Fruit fly (Drosophila melanogaster) whole organism, embryonic: Measurements from ENCODE around the gene HP1c.

ENCODE experiments used
- C15 ChIP-seq: fragments of 200-800 bp; sonication (Bioruptor generic); IDR thresholded peaks from 3 replicates; pipeline ENCODE4 v1.3.6; 2022; ENCODE audit warnings: missing biosample characterization, missing genetic modification characterization
- CG10543 ChIP-seq: fragments of 200-800 bp; sonication (Bioruptor generic); optimal IDR thresholded peaks from 3 replicates; lab custom pipeline; 2017; ENCODE audit warnings: missing biosample characterization, mild to moderate bottlenecking, missing genetic modification characterization, moderate library complexity
- CG10565 ChIP-seq: fragments of 200-800 bp; sonication (Bioruptor generic); optimal IDR thresholded peaks from 3 replicates; lab custom pipeline; 2016; ENCODE audit warnings: missing biosample characterization, mild to moderate bottlenecking, missing genetic modification characterization
- CG12219 ChIP-seq: fragments of 200-800 bp; sonication (Bioruptor generic); optimal IDR thresholded peaks from 3 replicates; lab custom pipeline; 2018; ENCODE audit warnings: missing biosample characterization, mild to moderate bottlenecking, missing genetic modification characterization
- CG12744 ChIP-seq: fragments of 200-800 bp; sonication (Bioruptor generic); optimal IDR thresholded peaks from 2 replicates; lab custom pipeline; 2016; ENCODE audit warnings: missing biosample characterization, missing genetic modification characterization
- CG15269 ChIP-seq: fragments of 200-800 bp; sonication (Bioruptor generic); optimal IDR thresholded peaks from 2 replicates; lab custom pipeline; 2018; ENCODE audit warnings: missing biosample characterization, mild to moderate bottlenecking, missing genetic modification characterization, moderate library complexity
- CG16779 ChIP-seq: fragments of 200-800 bp; sonication (Bioruptor generic); IDR thresholded peaks from 2 replicates; pipeline ENCODE4 v1.3.6; 2022; ENCODE audit warnings: missing biosample characterization, missing genetic modification characterization
- CG18476 ChIP-seq: fragments of 200-800 bp; sonication (Bioruptor generic); optimal IDR thresholded peaks from 2 replicates; lab custom pipeline; 2016; ENCODE audit warnings: missing biosample characterization, mild to moderate bottlenecking, missing genetic modification characterization
- CG18599 ChIP-seq: fragments of 200-800 bp; sonication (Bioruptor generic); optimal IDR thresholded peaks from 3 replicates; lab custom pipeline; 2017; ENCODE audit warnings: missing biosample characterization, missing genetic modification characterization, mild to moderate bottlenecking, moderate library complexity, missing genetic modification reagents
- CG30403 ChIP-seq: fragments of 200-800 bp; sonication (Bioruptor generic); optimal IDR thresholded peaks from 3 replicates; lab custom pipeline; 2016; ENCODE audit warnings: missing biosample characterization, missing genetic modification characterization
- CG3407 ChIP-seq: fragments of 200-800 bp; sonication (Bioruptor generic); optimal IDR thresholded peaks from 2 replicates; lab custom pipeline; 2018; ENCODE audit warnings: missing biosample characterization, mild to moderate bottlenecking, missing genetic modification characterization
- CG42726 ChIP-seq: fragments of 200-800 bp; sonication (Bioruptor generic); IDR thresholded peaks from 2 replicates; pipeline ENCODE4 v1.3.6; 2022; ENCODE audit warnings: missing biosample characterization, missing genetic modification characterization; ENCODE audit not compliant: partially characterized antibody
- CG4404 ChIP-seq: fragments of 200-800 bp; sonication (Bioruptor generic); IDR thresholded peaks from 2 replicates; pipeline ENCODE4 v1.3.6; 2022; ENCODE audit warnings: missing biosample characterization, missing genetic modification characterization
- CG6654 ChIP-seq: fragments of 200-800 bp; sonication (Bioruptor generic); optimal IDR thresholded peaks from 2 replicates; lab custom pipeline; 2017; ENCODE audit warnings: missing biosample characterization, mild to moderate bottlenecking, missing genetic modification characterization
- CG6813 ChIP-seq: fragments of 200-800 bp; sonication (Bioruptor generic); optimal IDR thresholded peaks from 2 replicates; lab custom pipeline; 2017; ENCODE audit warnings: missing biosample characterization, missing genetic modification characterization, mild to moderate bottlenecking, moderate library complexity, missing genetic modification reagents
- CG7963 ChIP-seq: fragments of 200-800 bp; sonication (Bioruptor generic); IDR thresholded peaks from 3 replicates; pipeline ENCODE4 v1.3.6; 2022; ENCODE audit warnings: missing biosample characterization, missing genetic modification characterization; ENCODE audit not compliant: partially characterized antibody
- CG8944 ChIP-seq: fragments of 200-800 bp; sonication (Bioruptor generic); optimal IDR thresholded peaks from 3 replicates; lab custom pipeline; 2016; ENCODE audit warnings: missing biosample characterization, missing genetic modification characterization
- Chrac-16 ChIP-seq: fragments of 200-800 bp; sonication (Bioruptor generic); optimal IDR thresholded peaks from 3 replicates; lab custom pipeline; 2016; ENCODE audit warnings: missing biosample characterization, missing genetic modification characterization
- CoRest ChIP-seq: fragments of 200-800 bp; sonication (Bioruptor generic); optimal IDR thresholded peaks from 3 replicates; lab custom pipeline; 2018; ENCODE audit warnings: missing biosample characterization, mild to moderate bottlenecking, missing genetic modification characterization, moderate library complexity
- Dref ChIP-seq: fragments of 200-800 bp; sonication (Bioruptor generic); IDR thresholded peaks from 2 replicates; pipeline ENCODE4 v1.3.6; 2022; ENCODE audit warnings: missing biosample characterization, missing genetic modification characterization
- E2f1 ChIP-seq: fragments of 200-800 bp; sonication (Bioruptor generic); IDR thresholded peaks from 2 replicates; pipeline ENCODE4 v1.3.6; 2022; ENCODE audit warnings: missing biosample characterization, missing genetic modification characterization
- Ets65A ChIP-seq: fragments of 200-800 bp; sonication (Bioruptor generic); peaks from one replicate; lab custom pipeline; 2016; ENCODE audit warnings: missing biosample characterization, missing genetic modification characterization
- Fer1 ChIP-seq: fragments of 200-800 bp; sonication (Bioruptor generic); optimal IDR thresholded peaks from 2 replicates; lab custom pipeline; 2017; ENCODE audit warnings: missing biosample characterization, mild to moderate bottlenecking, missing genetic modification characterization
- NC2α ChIP-seq: fragments of 200-800 bp; sonication (Bioruptor generic); optimal IDR thresholded peaks from 2 replicates; lab custom pipeline; 2016; ENCODE audit warnings: missing biosample characterization, missing genetic modification characterization
- NK7.1 ChIP-seq: fragments of 200-800 bp; sonication (Bioruptor generic); optimal IDR thresholded peaks from 3 replicates; lab custom pipeline; 2016; ENCODE audit warnings: missing biosample characterization, missing genetic modification characterization
- Nf-YB ChIP-seq: fragments of 200-800 bp; sonication (Bioruptor generic); optimal IDR thresholded peaks from 3 replicates; lab custom pipeline; 2019; ENCODE audit warnings: missing biosample characterization, mild to moderate bottlenecking, missing genetic modification characterization, moderate library complexity
- Pdp1 ChIP-seq, 2 experiments: fragments of 200-800 bp; sonication (Bioruptor generic); optimal IDR thresholded peaks; 3 replicates each; lab custom pipeline; 2016; ENCODE audit warnings: missing biosample characterization in 2 of 2, missing genetic modification characterization in 2 of 2, mild to moderate bottlenecking in 1 of 2, moderate library complexity in 1 of 2
- Spps ChIP-seq: fragments of 200-800 bp; sonication (Bioruptor generic); optimal IDR thresholded peaks from 2 replicates; lab custom pipeline; 2018; ENCODE audit warnings: missing biosample characterization, mild to moderate bottlenecking, missing genetic modification characterization
- Ssrp ChIP-seq: fragments of 200-800 bp; sonication (Bioruptor generic); optimal IDR thresholded peaks from 2 replicates; lab custom pipeline; 2018; ENCODE audit warnings: missing biosample characterization, mild to moderate bottlenecking, missing genetic modification characterization, moderate library complexity
- Stat92E ChIP-seq, 3 experiments: fragments of >200 bp in 2 of 3; fragments of 200-800 bp in 1 of 3; sonication (Bioruptor generic) in 1 of 3; optimal IDR thresholded peaks; 2 replicates each; lab custom pipeline; 2017 to 2019; ENCODE audit warnings: missing biosample characterization in 3 of 3, missing genetic modification characterization in 3 of 3, mild to moderate bottlenecking in 1 of 3, moderate library complexity in 1 of 3
- Trl ChIP-seq, 3 experiments: fragments of >200 bp in 2 of 3; fragments of 200-800 bp in 1 of 3; sonication (Bioruptor generic) in 1 of 3; optimal IDR thresholded peaks; 2 replicates in 1 of 3; 3 replicates in 2 of 3; lab custom pipeline; 2016 to 2017; ENCODE audit warnings: missing biosample characterization in 1 of 3, missing genetic modification characterization in 1 of 3
- bbx ChIP-seq: fragments of 200-800 bp; sonication (Bioruptor generic); IDR thresholded peaks from 2 replicates; pipeline ENCODE4 v1.3.6; 2022; ENCODE audit warnings: missing biosample characterization, missing genetic modification characterization; ENCODE audit not compliant: partially characterized antibody
- chif ChIP-seq, 2 experiments: fragments of 200-800 bp; sonication (Bioruptor generic); optimal IDR thresholded peaks; 3 replicates each; lab custom pipeline; 2016; ENCODE audit warnings: missing biosample characterization in 2 of 2, missing genetic modification characterization in 2 of 2
- chm ChIP-seq: fragments of 200-800 bp; sonication (Bioruptor generic); IDR thresholded peaks from 2 replicates; pipeline ENCODE4 v1.3.6; 2022; ENCODE audit warnings: missing biosample characterization, missing genetic modification characterization
- crp ChIP-seq, 2 experiments: fragments of 200-800 bp; sonication (Bioruptor generic); optimal IDR thresholded peaks; 2 replicates in 1 of 2; 3 replicates in 1 of 2; lab custom pipeline; 2017; ENCODE audit warnings: missing biosample characterization in 2 of 2, missing genetic modification characterization in 2 of 2, mild to moderate bottlenecking in 1 of 2, moderate library complexity in 1 of 2
- cwo ChIP-seq: fragments of 200-800 bp; sonication (Bioruptor generic); optimal IDR thresholded peaks from 3 replicates; lab custom pipeline; 2017; ENCODE audit warnings: missing biosample characterization, missing genetic modification characterization, mild to moderate bottlenecking, moderate library complexity, missing genetic modification reagents
- dimm ChIP-seq: fragments of 200-800 bp; sonication (Bioruptor generic); IDR thresholded peaks from 2 replicates; pipeline ENCODE4 v1.3.6; 2022; ENCODE audit warnings: missing biosample characterization, missing genetic modification characterization
- eve ChIP-seq, 2 experiments: fragments of >200 bp; optimal IDR thresholded peaks; 2 replicates each; lab custom pipeline; 2017; ENCODE audit warnings: missing biosample characterization in 2 of 2, missing genetic modification characterization in 2 of 2
- fd102C ChIP-seq: fragments of 200-800 bp; sonication (Bioruptor generic); optimal IDR thresholded peaks from 2 replicates; lab custom pipeline; 2018; ENCODE audit warnings: missing biosample characterization, mild to moderate bottlenecking, missing genetic modification characterization, moderate library complexity
- fd3F ChIP-seq: fragments of 200-800 bp; sonication (Bioruptor generic); optimal IDR thresholded peaks from 2 replicates; lab custom pipeline; 2018; ENCODE audit warnings: missing biosample characterization, mild to moderate bottlenecking, missing genetic modification characterization, moderate library complexity
- gcm2 ChIP-seq: fragments of 200-800 bp; sonication (Bioruptor generic); optimal IDR thresholded peaks from 2 replicates; lab custom pipeline; 2016; ENCODE audit warnings: missing biosample characterization, missing genetic modification characterization
- grn ChIP-seq: fragments of 200-800 bp; sonication (Bioruptor generic); optimal IDR thresholded peaks from 3 replicates; lab custom pipeline; 2017; ENCODE audit warnings: missing biosample characterization, missing genetic modification characterization
- kni ChIP-seq: fragments of 200-800 bp; sonication (Bioruptor generic); optimal IDR thresholded peaks from 3 replicates; lab custom pipeline; 2017; ENCODE audit warnings: mild to moderate bottlenecking, missing biosample characterization, missing genetic modification reagents, missing genetic modification characterization
- pb ChIP-seq: fragments of 200-800 bp; sonication (Bioruptor generic); optimal IDR thresholded peaks from 3 replicates; lab custom pipeline; 2016; ENCODE audit warnings: missing biosample characterization, missing genetic modification characterization
- pfk ChIP-seq: fragments of 200-800 bp; sonication (Bioruptor generic); optimal IDR thresholded peaks from 2 replicates; lab custom pipeline; 2018; ENCODE audit warnings: missing biosample characterization, mild to moderate bottlenecking, missing genetic modification characterization, moderate library complexity
- phol ChIP-seq: fragments of 200-800 bp; sonication (Bioruptor generic); optimal IDR thresholded peaks from 3 replicates; lab custom pipeline; 2018; ENCODE audit warnings: missing biosample characterization, mild to moderate bottlenecking, missing genetic modification characterization, moderate library complexity
- rib ChIP-seq: fragments of 200-800 bp; sonication (Bioruptor generic); IDR thresholded peaks from 2 replicates; pipeline ENCODE4 v1.3.6; 2022; ENCODE audit warnings: missing biosample characterization, missing genetic modification characterization
- vvl ChIP-seq: fragments of 200-800 bp; sonication (Bioruptor generic); IDR thresholded peaks from 2 replicates; pipeline ENCODE4 v1.3.6; 2022; ENCODE audit warnings: missing biosample characterization, missing genetic modification characterization
- zen2 ChIP-seq: fragments of 200-800 bp; sonication (Bioruptor generic); IDR thresholded peaks from 3 replicates; pipeline ENCODE4 v1.3.6; 2022; ENCODE audit warnings: missing biosample characterization, missing genetic modification characterization; ENCODE audit not compliant: partially characterized antibody

Gene HP1c

dm6 chr3R:22720808-22721306 lies 24.6 kb upstream of the HP1c start, which contains the start of gene wge (continued):
- TF ChIP-seq CG3407: no peak
- TF ChIP-seq C15 (GFP tag; lab: Robert Waterston, UW): no peak
- no peak; the same call in 1 of the 2 replicates for TF ChIP-seq CG42726 (GFP tag; lab: Robert Waterston, UW)
- TF ChIP-seq zen2 (GFP tag; lab: Robert Waterston, UW): no peak
- no peak for TF ChIP-seq Trl (optimal IDR thresholded peaks at IDR 0.05; lab: Kevin White, UChicago)
- no peak for TF ChIP-seq Trl (GFP tag; optimal IDR thresholded peaks at IDR 0.05; lab: Kevin White, UChicago)
- no peak for TF ChIP-seq E2f1
- no peak for TF ChIP-seq chm (GFP tag; lab: Robert Waterston, UW)
- no peak for TF ChIP-seq grn (GFP tag; lab: Kevin White, UChicago)
- TF ChIP-seq CG12219 (GFP tag; lab: Kevin White, UChicago): no peak
- TF ChIP-seq phol (tag; lab: Kevin White, UChicago): peak; percentile 21
- no peak for TF ChIP-seq CG18476 (GFP tag; lab: Kevin White, UChicago)
- TF ChIP-seq dimm: no peak
- TF ChIP-seq pfk: no peak
- no peak for TF ChIP-seq CG16779
- TF ChIP-seq kni (GFP tag; lab: Kevin White, UChicago): no peak
- TF ChIP-seq fd102C: no peak
- no peak for TF ChIP-seq cwo (GFP tag; lab: Kevin White, UChicago)
- TF ChIP-seq pb: no peak
- peak; percentile 91 for TF ChIP-seq Dref
- no peak for TF ChIP-seq CG10565 (GFP tag; lab: Kevin White, UChicago)
- TF ChIP-seq NC2α (GFP tag; lab: Kevin White, UChicago): no peak
- no peak for TF ChIP-seq CG6654 (GFP tag; lab: Kevin White, UChicago)
- TF ChIP-seq gcm2: no peak
- TF ChIP-seq CG10543 (GFP tag; lab: Kevin White, UChicago): no peak
- no peak for TF ChIP-seq CG12744 (GFP tag; lab: Kevin White, UChicago)
- TF ChIP-seq rib (GFP tag; lab: Robert Waterston, UW): no peak
- no peak for TF ChIP-seq CG4404 (GFP tag; lab: Robert Waterston, UW)
- TF ChIP-seq CG7963 (GFP tag; lab: Robert Waterston, UW): peak; percentile 55; the same call in 1 of the 3 replicates
- no peak for TF ChIP-seq CoRest (tag; lab: Kevin White, UChicago)
- peak; percentile 74 for TF ChIP-seq bbx (GFP tag; lab: Robert Waterston, UW)
- no peak for TF ChIP-seq Ssrp (tag; lab: Kevin White, UChicago)
- peak in 1 of 2 experiments; percentile 43 for TF ChIP-seq Pdp1 (GFP tag; optimal IDR thresholded peaks at IDR 0.05; lab: Kevin White, UChicago)
- TF ChIP-seq Nf-YB (GFP tag; lab: Kevin White, UChicago): no peak
- no peak for TF ChIP-seq Stat92E (GFP tag; optimal IDR thresholded peaks at IDR 0.05; lab: Kevin White, UChicago)
- TF ChIP-seq NK7.1: no peak
- TF ChIP-seq CG6813: no peak
- no peak for TF ChIP-seq vvl
- no peak for TF ChIP-seq CG30403 (GFP tag; lab: Kevin White, UChicago)
- no peak for TF ChIP-seq Chrac-16
- no peak for TF ChIP-seq Ets65A (GFP tag; lab: Kevin White, UChicago)
- TF ChIP-seq CG8944 (GFP tag; lab: Kevin White, UChicago): no peak
- no peak for TF ChIP-seq chif (GFP tag; optimal IDR thresholded peaks at IDR 0.05; lab: Kevin White, UChicago)
- TF ChIP-seq fd3F (GFP tag; lab: Kevin White, UChicago): no peak
- TF ChIP-seq crp (GFP tag; optimal IDR thresholded peaks at IDR 0.05; lab: Kevin White, UChicago): no peak
- no peak for TF ChIP-seq CG15269 (tag; lab: Kevin White, UChicago)
- no peak for TF ChIP-seq CG18599 (GFP tag; lab: Kevin White, UChicago)
- no peak for TF ChIP-seq eve (GFP tag; optimal IDR thresholded peaks at IDR 0.05; lab: Kevin White, UChicago)
- no peak for TF ChIP-seq Spps
- TF ChIP-seq Fer1 (GFP tag; lab: Kevin White, UChicago): peak; percentile 16
